Fruit fly (Drosophila melanogaster) whole organism: ENCODE measurements around the gene aln.

ENCODE experiments used
- CG8478 ChIP-seq: fragments of >200 bp; optimal IDR thresholded peaks from 2 replicates; lab custom pipeline; 2018; ENCODE audit warnings: inconsistent platforms
- EcR ChIP-seq, 2 experiments: fragments of >200 bp; optimal IDR thresholded peaks; 2 replicates each; lab custom pipeline; 2017; ENCODE audit warnings: missing biosample characterization in 2 of 2, missing genetic modification characterization in 2 of 2, missing genetic modification reagents in 2 of 2
- pan ChIP-seq: fragments of >200 bp; optimal IDR thresholded peaks from 2 replicates; lab custom pipeline; 2017
- psq ChIP-seq: fragments of >200 bp; optimal IDR thresholded peaks from 2 replicates; lab custom pipeline; 2017
- usp ChIP-seq: fragments of >200 bp; optimal IDR thresholded peaks from 2 replicates; lab custom pipeline; 2017; ENCODE audit warnings: missing biosample characterization, missing genetic modification characterization, mixed read lengths

dm6 chr3L:964022-964421, 29.8 kb upstream of the aln start:
- TF ChIP-seq psq (lab: Kevin White, UChicago) (no peak), usp (GFP tag; lab: Kevin White, UChicago) (no peak), EcR (GFP tag; optimal IDR thresholded peaks at IDR 0.05; lab: Kevin White, UChicago) (no peak), CG8478 (lab: Kevin White, UChicago) (no peak), pan (lab: Kevin White, UChicago) (no peak)
